Fruit fly (Drosophila melanogaster): ENCODE data around the gene Nup154.
A peak's percentile ranks its signal among the peaks of the same experiment; 100 is the strongest.

The Nup154 gene

dm6 chr2L:10989162-10989561 lies 15.5 kb upstream of the Nup154 start, which contains the start of gene TTLL4A:
TSS of gene TTLL4A (plus strand) at chr2L:10989401.
- TF ChIP-seq Sox102F (GFP tag; optimal IDR thresholded peaks at IDR 0.05) (no peak), luna (GFP tag; optimal IDR thresholded peaks at IDR 0.05) (no peak), CG18476 (GFP tag; optimal IDR thresholded peaks at IDR 0.05) (no peak), gcm2 (GFP tag; optimal IDR thresholded peaks at IDR 0.05) (no peak), Atf-2 (GFP tag; optimal IDR thresholded peaks at IDR 0.05) (no peak), Chrac-16 (GFP tag; optimal IDR thresholded peaks at IDR 0.05) (no peak), CG6175 (GFP tag; IDR thresholded peaks at IDR 0.05) (no peak), Camta (GFP tag; optimal IDR thresholded peaks at IDR 0.05) (no peak), CG3407 (GFP tag; optimal IDR thresholded peaks at IDR 0.05) (no peak), E2f2 (GFP tag; IDR thresholded peaks at IDR 0.05) (peak; percentile 67), bowl (GFP tag; IDR thresholded peaks at IDR 0.05) (no peak), CG2712 (tag; optimal IDR thresholded peaks at IDR 0.05) (no peak), ato (GFP tag; IDR thresholded peaks at IDR 0.05; ENCODE audit: partially characterized antibody) (peak; percentile 96), Nf-YC (tag; optimal IDR thresholded peaks at IDR 0.05) (no peak), jumu (GFP tag; optimal IDR thresholded peaks at IDR 0.05) (no peak), CG8290 (GFP tag; optimal IDR thresholded peaks at IDR 0.05) (peak; percentile 27), CG8290 (tag; optimal IDR thresholded peaks at IDR 0.05) (no peak), Aef1 (GFP tag; IDR thresholded peaks at IDR 0.05) (no peak), zen2 (GFP tag; IDR thresholded peaks at IDR 0.05; ENCODE audit: partially characterized antibody) (peak; percentile 96), CG6791 (GFP tag; IDR thresholded peaks at IDR 0.05; ENCODE audit: partially characterized antibody) (peak; percentile 99), sob (GFP tag; IDR thresholded peaks at IDR 0.05) (no peak; the same call in 1 of the 2 replicates), Hmx (GFP tag; optimal IDR thresholded peaks at IDR 0.05) (no peak), ken (GFP tag; IDR thresholded peaks at IDR 0.05) (no peak), trh (GFP tag; optimal IDR thresholded peaks at IDR 0.05) (no peak), Ets97D (GFP tag; optimal IDR thresholded peaks at IDR 0.05) (peak; percentile 86), hkb (optimal IDR thresholded peaks at IDR 0.05) (no peak), hkb (GFP tag; IDR thresholded peaks at IDR 0.05) (no peak), lola (GFP tag; optimal IDR thresholded peaks at IDR 0.05) (no peak), Fer2 (tag; optimal IDR thresholded peaks at IDR 0.05) (no peak), CG13894 (tag; optimal IDR thresholded peaks at IDR 0.05) (no peak), BtbVII (GFP tag; optimal IDR thresholded peaks at IDR 0.05) (no peak), Hand (GFP tag; optimal IDR thresholded peaks at IDR 0.05) (no peak), CG33557 (GFP tag; optimal IDR thresholded peaks at IDR 0.05) (no peak), Abd-B (GFP tag; optimal IDR thresholded peaks at IDR 0.05) (no peak), CG10431 (GFP tag; optimal IDR thresholded peaks at IDR 0.05) (no peak), CG15479 (GFP tag; optimal IDR thresholded peaks at IDR 0.05) (no peak), CG10565 (GFP tag; optimal IDR thresholded peaks at IDR 0.05) (no peak), NFAT (GFP tag; IDR thresholded peaks at IDR 0.05) (no peak; the same call in 1 of the 2 replicates), tap (tag; optimal IDR thresholded peaks at IDR 0.05) (no peak), dati (GFP tag; IDR thresholded peaks at IDR 0.05) (no peak), cas (GFP tag; IDR thresholded peaks at IDR 0.05) (no peak), Atf3 (GFP tag; optimal IDR thresholded peaks at IDR 0.05) (no peak), CG32532 (GFP tag; IDR thresholded peaks at IDR 0.05) (no peak; the same call in 1 of the 2 replicates), schlank (tag; optimal IDR thresholded peaks at IDR 0.05) (no peak), CG31388 (GFP tag; optimal IDR thresholded peaks at IDR 0.05) (no peak), CG6683 (GFP tag; optimal IDR thresholded peaks at IDR 0.05) (no peak), otp (GFP tag; IDR thresholded peaks at IDR 0.05) (no peak), Ada2b (GFP tag; IDR thresholded peaks at IDR 0.05) (no peak), zen (tag; optimal IDR thresholded peaks at IDR 0.05) (no peak), Nf-YA (GFP tag; IDR thresholded peaks at IDR 0.05) (no peak), dysf (GFP tag; IDR thresholded peaks at IDR 0.05) (no peak; the same call in 2 of the 3 replicates), HLH4C (GFP tag; IDR thresholded peaks at IDR 0.05; ENCODE audit: partially characterized antibody) (peak; percentile 95), CG1647 (GFP tag; optimal IDR thresholded peaks at IDR 0.05) (no peak)
